Worm (Caenorhabditis elegans): ENCODE results near the gene C07A4.2.

DNA sequence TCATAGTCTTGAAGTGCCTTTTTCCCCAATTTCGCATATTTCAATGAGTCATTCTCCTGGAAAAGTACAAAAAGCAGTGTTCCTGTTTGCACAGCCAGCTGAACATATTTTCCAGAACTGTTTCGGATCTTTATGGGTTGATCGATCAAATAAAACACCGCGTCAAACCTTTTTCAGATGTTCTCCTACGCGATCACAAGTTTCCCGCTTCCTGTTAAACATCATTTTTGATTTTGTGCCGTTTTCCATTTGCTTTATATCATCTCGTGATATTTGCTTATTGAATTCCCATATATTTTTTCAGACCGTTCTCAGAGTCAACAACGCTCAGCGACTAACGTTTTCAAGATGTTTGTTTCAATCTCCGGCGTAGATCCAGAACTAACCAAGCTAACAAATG, 2.7 kb downstream of the C07A4.2 start, which contains the start of gene C07A4.3:
- TF ChIP-seq ceh-13 (GFP tag; optimal IDR thresholded peaks at IDR 0.05): no peak
- TF ChIP-seq ama-1 (optimal IDR thresholded peaks at IDR 0.05): no peak
- TF ChIP-seq tra-4 (tag; optimal IDR thresholded peaks at IDR 0.05): no peak
- TF ChIP-seq flt-1 (GFP tag; IDR thresholded peaks at IDR 0.05): no peak
- TF ChIP-seq hnd-1 (tag; optimal IDR thresholded peaks at IDR 0.05): no peak
